Worm (Caenorhabditis elegans): ENCODE measurements around the gene F35G12.5.
A peak's percentile ranks its signal among the peaks of the same experiment; 100 is the strongest.

Gene F35G12.5

ce11 chrIII:4622375-4623130 lies 38.6 kb downstream of the F35G12.5 start, which contains the start of gene lron-5:
Gene lron-5, plus strand, starts transcription at chrIII:4623029.
- TF ChIP-seq spr-1 (tag; optimal IDR thresholded peaks at IDR 0.05) (no peak), zip-11 (GFP tag; IDR thresholded peaks at IDR 0.05) (no peak), fkh-10 (GFP tag; optimal IDR thresholded peaks at IDR 0.05) (peak; percentile 78), madf-5 (GFP tag; IDR thresholded peaks at IDR 0.05) (no peak), ces-1 (GFP tag; optimal IDR thresholded peaks at IDR 0.05) (peak; percentile 28), rbr-2 (tag; optimal IDR thresholded peaks at IDR 0.05) (no peak), unc-62 (GFP tag; optimal IDR thresholded peaks at IDR 0.05 in 1 of 2) (peak in 1 of 2 experiments; percentile 91), unc-62 (tag; optimal IDR thresholded peaks at IDR 0.05) (no peak), aha-1 (tag) (peak; percentile 46)

- TF ChIP-seq hif-1 (tag; optimal IDR thresholded peaks at IDR 0.05) (no peak), unc-62 (GFP tag; optimal IDR thresholded peaks at IDR 0.05 in 1 of 2) (peak in 1 of 2 experiments; percentile 89), unc-62 (tag; optimal IDR thresholded peaks at IDR 0.05) (no peak), fkh-10 (GFP tag; optimal IDR thresholded peaks at IDR 0.05) (peak; percentile 91), aha-1 (tag) (no peak)
Measured at ce11 chrIII:4626148-4626922, 42.4 kb downstream of the F35G12.5 start.

ce11 chrIII:4628165-4628564 lies 44.2 kb downstream of the F35G12.5 start, which contains the start of gene clec-151:
Gene clec-151, plus strand, starts transcription at chrIII:4628465.
- TF ChIP-seq daf-8 (GFP tag; IDR thresholded peaks at IDR 0.05), result no peak
- TF ChIP-seq php-3 (GFP tag; IDR thresholded peaks at IDR 0.05), result no peak
- TF ChIP-seq lin-29 (GFP tag; IDR thresholded peaks at IDR 0.05), result no peak
- TF ChIP-seq ctbp-1 (GFP tag; IDR thresholded peaks at IDR 0.05), result no peak
- no peak for TF ChIP-seq fkh-10 (GFP tag; optimal IDR thresholded peaks at IDR 0.05)
- no peak for TF ChIP-seq pqm-1 (tag; optimal IDR thresholded peaks at IDR 0.05)
- no peak for TF ChIP-seq zfp-3 (GFP tag; conservative IDR thresholded peaks at IDR 0.05)
- no peak for TF ChIP-seq dmd-8 (GFP tag; IDR thresholded peaks at IDR 0.05)
- no peak for TF ChIP-seq F37D6.2 (tag; optimal IDR thresholded peaks at IDR 0.05)
- TF ChIP-seq lin-39 (tag; optimal IDR thresholded peaks at IDR 0.05), result no peak
- TF ChIP-seq egl-43 (GFP tag; IDR thresholded peaks at IDR 0.05), result no peak
- TF ChIP-seq dpl-1 (GFP tag; optimal IDR thresholded peaks at IDR 0.05), result no peak
- no peak for TF ChIP-seq dve-1 (tag; optimal IDR thresholded peaks at IDR 0.05; ENCODE audit: insufficient read depth)
- TF ChIP-seq nhr-42 (GFP tag; IDR thresholded peaks at IDR 0.05), result no peak
- TF ChIP-seq attf-4 (tag; optimal IDR thresholded peaks at IDR 0.05), result no peak
- no peak for TF ChIP-seq unc-39 (tag; optimal IDR thresholded peaks at IDR 0.05)
- TF ChIP-seq ZK546.5 (tag; optimal IDR thresholded peaks at IDR 0.05), result no peak

- TF ChIP-seq F44E2.7 (GFP tag; IDR thresholded peaks at IDR 0.05) (no peak), nhr-10 (tag; optimal IDR thresholded peaks at IDR 0.05) (no peak), mes-2 (tag; optimal IDR thresholded peaks at IDR 0.05; ENCODE audit: poor library complexity, severe bottlenecking) (no peak), spr-1 (tag; optimal IDR thresholded peaks at IDR 0.05) (no peak), ceh-32 (tag; optimal IDR thresholded peaks at IDR 0.05; ENCODE audit: poor library complexity) (no peak), nhr-76 (tag; optimal IDR thresholded peaks at IDR 0.05) (no peak), nhr-42 (GFP tag; IDR thresholded peaks at IDR 0.05) (no peak), nhr-41 (GFP tag; IDR thresholded peaks at IDR 0.05) (no peak), pha-4 (GFP tag; IDR thresholded peaks at IDR 0.05) (no peak), pha-4 (tag; optimal IDR thresholded peaks at IDR 0.05) (no peak), sdz-12 (GFP tag; optimal IDR thresholded peaks at IDR 0.05) (no peak), jun-1 (tag; optimal IDR thresholded peaks at IDR 0.05) (no peak), php-3 (GFP tag; IDR thresholded peaks at IDR 0.05) (no peak), ZK546.5 (tag; optimal IDR thresholded peaks at IDR 0.05) (no peak), mdl-1 (tag; optimal IDR thresholded peaks at IDR 0.05) (no peak), hif-1 (tag; optimal IDR thresholded peaks at IDR 0.05) (no peak), unc-130 (GFP tag; optimal IDR thresholded peaks at IDR 0.05) (no peak)
Measured at ce11 chrIII:4634947-4635346, 51.0 kb downstream of the F35G12.5 start, which contains the start of gene clec-153. Gene clec-153, plus strand, starts transcription at chrIII:4635247.

Data from whole organism, L4 larva.